Fruit fly (Drosophila melanogaster) whole organism, embryonic: ENCODE measurements around the gene Gr5a.
A peak's percentile ranks its signal among the peaks of the same experiment; 100 is the strongest.

Source experiments
- Aef1 ChIP-seq: fragments of 200-800 bp; sonication (Bioruptor generic); IDR thresholded peaks from 3 replicates; pipeline ENCODE4 v1.3.6; 2022; ENCODE audit warnings: missing biosample characterization, missing genetic modification characterization
- BEAF-32 ChIP-seq: fragments of 200-800 bp; sonication (Bioruptor generic); optimal IDR thresholded peaks from 3 replicates; lab custom pipeline; 2017; ENCODE audit warnings: missing biosample characterization, missing genetic modification characterization, mild to moderate bottlenecking, moderate library complexity, missing genetic modification reagents
- CG10209 ChIP-seq: fragments of 200-800 bp; sonication (Bioruptor generic); optimal IDR thresholded peaks from 3 replicates; lab custom pipeline; 2017; ENCODE audit warnings: missing biosample characterization, mild to moderate bottlenecking, missing genetic modification characterization, missing genetic modification reagents
- CG10321 ChIP-seq: fragments of 200-800 bp; sonication (Bioruptor generic); IDR thresholded peaks from 2 replicates; pipeline ENCODE4 v1.3.6; 2022; ENCODE audit warnings: missing biosample characterization, missing genetic modification characterization
- CG10431 ChIP-seq: fragments of 200-800 bp; sonication (Bioruptor generic); optimal IDR thresholded peaks from 3 replicates; lab custom pipeline; 2018; ENCODE audit warnings: missing biosample characterization, mild to moderate bottlenecking, missing genetic modification characterization
- CG10654 ChIP-seq: fragments of 200-800 bp; sonication (Bioruptor generic); optimal IDR thresholded peaks from 2 replicates; lab custom pipeline; 2016; ENCODE audit warnings: missing biosample characterization, missing genetic modification characterization
- CG11093 ChIP-seq: fragments of 200-800 bp; sonication (Bioruptor generic); IDR thresholded peaks from 3 replicates; pipeline ENCODE4 v1.3.6; 2022; ENCODE audit warnings: missing biosample characterization, missing genetic modification characterization
- CG11247 ChIP-seq: fragments of 200-800 bp; sonication (Bioruptor generic); IDR thresholded peaks from 2 replicates; pipeline ENCODE4 v1.3.6; 2022; ENCODE audit warnings: missing biosample characterization, missing genetic modification characterization
- CG11398 ChIP-seq: fragments of 200-800 bp; sonication (Bioruptor generic); optimal IDR thresholded peaks from 2 replicates; lab custom pipeline; 2016; ENCODE audit warnings: missing biosample characterization, missing genetic modification characterization
- CG11456 ChIP-seq: fragments of 200-800 bp; sonication (Bioruptor generic); IDR thresholded peaks from 3 replicates; pipeline ENCODE4 v1.3.6; 2022; ENCODE audit warnings: missing biosample characterization, missing genetic modification characterization
- CG12942 ChIP-seq: fragments of 200-800 bp; sonication (Bioruptor generic); optimal IDR thresholded peaks from 3 replicates; lab custom pipeline; 2016; ENCODE audit warnings: missing biosample characterization, missing genetic modification characterization
- CG14441 ChIP-seq: fragments of 200-800 bp; sonication (Bioruptor generic); IDR thresholded peaks from 2 replicates; pipeline ENCODE4 v1.3.6; 2022; ENCODE audit warnings: missing biosample characterization, missing genetic modification characterization
- CG14667 ChIP-seq: fragments of 200-800 bp; sonication (Bioruptor generic); IDR thresholded peaks from 2 replicates; pipeline ENCODE4 v1.3.6; 2022; ENCODE audit warnings: missing biosample characterization, missing genetic modification characterization
- CG15514 ChIP-seq: fragments of 200-800 bp; sonication (Bioruptor generic); optimal IDR thresholded peaks from 3 replicates; lab custom pipeline; 2017; ENCODE audit warnings: missing biosample characterization, missing genetic modification characterization, mild to moderate bottlenecking, moderate library complexity, missing genetic modification reagents
- CG1647 ChIP-seq: fragments of 200-800 bp; sonication (Bioruptor generic); optimal IDR thresholded peaks from 3 replicates; lab custom pipeline; 2016; ENCODE audit warnings: missing biosample characterization, missing genetic modification characterization
- CG2120 ChIP-seq: fragments of 200-800 bp; sonication (Bioruptor generic); optimal IDR thresholded peaks from 3 replicates; lab custom pipeline; 2016; ENCODE audit warnings: missing biosample characterization, missing genetic modification characterization
- CG2712 ChIP-seq: fragments of 200-800 bp; optimal IDR thresholded peaks from 3 replicates; lab custom pipeline; 2019; ENCODE audit warnings: missing biosample characterization, mild to moderate bottlenecking, missing genetic modification characterization, moderate library complexity
- CG34422 ChIP-seq: fragments of 200-800 bp; sonication (Bioruptor generic); IDR thresholded peaks from 3 replicates; pipeline ENCODE4 v1.3.6; 2022; ENCODE audit warnings: missing biosample characterization, missing genetic modification characterization
- CG3726 ChIP-seq: fragments of 200-800 bp; sonication (Bioruptor generic); IDR thresholded peaks from 3 replicates; pipeline ENCODE4, ENCODE4 v1.3.6; 2022; ENCODE audit warnings: missing biosample characterization, missing genetic modification characterization
- CG8290 ChIP-seq, 3 experiments: fragments of 200-800 bp; sonication (Bioruptor generic); optimal IDR thresholded peaks; 2 replicates each; lab custom pipeline; 2016 to 2019; ENCODE audit warnings: missing biosample characterization in 3 of 3, missing genetic modification characterization in 3 of 3, mild to moderate bottlenecking in 2 of 3, moderate library complexity in 1 of 3
- CG8944 ChIP-seq: fragments of 200-800 bp; sonication (Bioruptor generic); optimal IDR thresholded peaks from 3 replicates; lab custom pipeline; 2016; ENCODE audit warnings: missing biosample characterization, missing genetic modification characterization
- Dip3 ChIP-seq: fragments of 200-800 bp; sonication (Bioruptor generic); optimal IDR thresholded peaks from 3 replicates; lab custom pipeline; 2016; ENCODE audit warnings: missing biosample characterization, missing genetic modification characterization
- E2f1 ChIP-seq: fragments of 200-800 bp; sonication (Bioruptor generic); IDR thresholded peaks from 2 replicates; pipeline ENCODE4 v1.3.6; 2022; ENCODE audit warnings: missing biosample characterization, missing genetic modification characterization
- ERR ChIP-seq: fragments of 200-800 bp; sonication (Bioruptor generic); optimal IDR thresholded peaks from 2 replicates; lab custom pipeline; 2016; ENCODE audit warnings: missing biosample characterization, missing genetic modification characterization
- Gsc ChIP-seq: fragments of 200-800 bp; sonication (Bioruptor generic); IDR thresholded peaks from 2 replicates; pipeline ENCODE4 v1.3.6; 2022; ENCODE audit warnings: missing biosample characterization, missing genetic modification characterization
- Lhr ChIP-seq: fragments of 200-800 bp; sonication (Bioruptor generic); optimal IDR thresholded peaks from 3 replicates; lab custom pipeline; 2017; ENCODE audit warnings: mild to moderate bottlenecking, missing biosample characterization, missing genetic modification reagents, missing genetic modification characterization
- MESR4 ChIP-seq: fragments of 200-800 bp; sonication (Bioruptor generic); optimal IDR thresholded peaks from 2 replicates; lab custom pipeline; 2018; ENCODE audit warnings: missing biosample characterization, mild to moderate bottlenecking, missing genetic modification characterization, moderate library complexity
- Med ChIP-seq: fragments of 200-800 bp; sonication (Bioruptor generic); peaks from one replicate; lab custom pipeline; 2016; ENCODE audit warnings: missing biosample characterization, missing genetic modification characterization, mild to moderate bottlenecking, inconsistent platforms, moderate library complexity
- Mrtf ChIP-seq: fragments of 200-800 bp; sonication (Bioruptor generic); IDR thresholded peaks from 3 replicates; pipeline ENCODE4 v1.3.6; 2022; ENCODE audit warnings: missing biosample characterization, missing genetic modification characterization
- Pdp1 ChIP-seq, 2 experiments: fragments of 200-800 bp; sonication (Bioruptor generic); optimal IDR thresholded peaks; 3 replicates each; lab custom pipeline; 2016; ENCODE audit warnings: missing biosample characterization in 2 of 2, missing genetic modification characterization in 2 of 2, mild to moderate bottlenecking in 1 of 2, moderate library complexity in 1 of 2
- Ptx1 ChIP-seq: fragments of 200-800 bp; sonication (Bioruptor generic); IDR thresholded peaks from 2 replicates; pipeline ENCODE4 v1.3.6; 2022; ENCODE audit warnings: missing biosample characterization, missing genetic modification characterization
- Sox102F ChIP-seq: fragments of 200-800 bp; sonication (Bioruptor generic); optimal IDR thresholded peaks from 2 replicates; lab custom pipeline; 2018; ENCODE audit warnings: missing biosample characterization, mild to moderate bottlenecking, missing genetic modification characterization, moderate library complexity
- YL-1 ChIP-seq: fragments of 200-800 bp; sonication (Bioruptor generic); optimal IDR thresholded peaks from 3 replicates; lab custom pipeline; 2017; ENCODE audit warnings: missing biosample characterization, mild to moderate bottlenecking, missing genetic modification characterization
- al ChIP-seq: fragments of 200-800 bp; sonication (Bioruptor generic); IDR thresholded peaks from 2 replicates; pipeline ENCODE4 v1.3.6; 2022; ENCODE audit warnings: missing biosample characterization, missing genetic modification characterization
- amos ChIP-seq: fragments of 200-800 bp; sonication (Bioruptor generic); IDR thresholded peaks from 2 replicates; pipeline ENCODE4 v1.3.6; 2022; ENCODE audit warnings: missing biosample characterization, missing genetic modification characterization; ENCODE audit not compliant: partially characterized antibody
- chif ChIP-seq, 2 experiments: fragments of 200-800 bp; sonication (Bioruptor generic); optimal IDR thresholded peaks; 3 replicates each; lab custom pipeline; 2016; ENCODE audit warnings: missing biosample characterization in 2 of 2, missing genetic modification characterization in 2 of 2
- chinmo ChIP-seq: fragments of 200-800 bp; sonication (Bioruptor generic); IDR thresholded peaks from 4 replicates; pipeline ENCODE4 v1.3.6; 2022; ENCODE audit warnings: missing biosample characterization, missing genetic modification characterization; ENCODE audit not compliant: partially characterized antibody
- chm ChIP-seq: fragments of 200-800 bp; sonication (Bioruptor generic); IDR thresholded peaks from 2 replicates; pipeline ENCODE4 v1.3.6; 2022; ENCODE audit warnings: missing biosample characterization, missing genetic modification characterization
- corto ChIP-seq: fragments of 200-800 bp; sonication (Bioruptor generic); optimal IDR thresholded peaks from 2 replicates; lab custom pipeline; 2016; ENCODE audit warnings: missing biosample characterization, mild to moderate bottlenecking, missing genetic modification characterization, moderate library complexity
- dpn ChIP-seq, 2 experiments: fragments of 200-800 bp; sonication (Bioruptor generic); optimal IDR thresholded peaks; 3 replicates each; lab custom pipeline; 2016; ENCODE audit warnings: missing biosample characterization in 2 of 2, missing genetic modification characterization in 2 of 2
- hb ChIP-seq: fragments of 200-800 bp; sonication (Bioruptor generic); IDR thresholded peaks from 3 replicates; pipeline ENCODE4 v1.3.6; 2022; ENCODE audit warnings: missing biosample characterization, missing genetic modification characterization; ENCODE audit not compliant: partially characterized antibody
- knrl ChIP-seq: fragments of 200-800 bp; sonication (Bioruptor generic); IDR thresholded peaks from 3 replicates; pipeline ENCODE4 v1.3.6; 2022; ENCODE audit warnings: missing biosample characterization, missing genetic modification characterization; ENCODE audit not compliant: partially characterized antibody
- lab ChIP-seq: fragments of 200-800 bp; sonication (Bioruptor generic); optimal IDR thresholded peaks from 3 replicates; lab custom pipeline; 2017; ENCODE audit warnings: missing biosample characterization, missing genetic modification characterization, mild to moderate bottlenecking, moderate library complexity, missing genetic modification reagents
- run ChIP-seq: fragments of 200-800 bp; sonication (Bioruptor generic); optimal IDR thresholded peaks from 3 replicates; lab custom pipeline; 2018; ENCODE audit warnings: missing biosample characterization, mild to moderate bottlenecking, missing genetic modification characterization
- sob ChIP-seq: fragments of 200-800 bp; sonication (Bioruptor generic); IDR thresholded peaks from 2 replicates; pipeline ENCODE4 v1.3.6; 2022; ENCODE audit warnings: missing biosample characterization, missing genetic modification characterization
- tap ChIP-seq: fragments of 200-800 bp; optimal IDR thresholded peaks from 3 replicates; lab custom pipeline; 2019; ENCODE audit warnings: missing biosample characterization, mild to moderate bottlenecking, missing genetic modification characterization, moderate library complexity
- tio ChIP-seq: fragments of 200-800 bp; sonication (Bioruptor generic); optimal IDR thresholded peaks from 2 replicates; lab custom pipeline; 2017; ENCODE audit warnings: missing biosample characterization, missing genetic modification characterization, inconsistent platforms
- usp ChIP-seq: fragments of >200 bp; optimal IDR thresholded peaks from 2 replicates; lab custom pipeline; 2017; ENCODE audit warnings: missing biosample characterization, missing genetic modification characterization
- vvl ChIP-seq: fragments of 200-800 bp; sonication (Bioruptor generic); IDR thresholded peaks from 2 replicates; pipeline ENCODE4 v1.3.6; 2022; ENCODE audit warnings: missing biosample characterization, missing genetic modification characterization

Gene Gr5a

DNA sequence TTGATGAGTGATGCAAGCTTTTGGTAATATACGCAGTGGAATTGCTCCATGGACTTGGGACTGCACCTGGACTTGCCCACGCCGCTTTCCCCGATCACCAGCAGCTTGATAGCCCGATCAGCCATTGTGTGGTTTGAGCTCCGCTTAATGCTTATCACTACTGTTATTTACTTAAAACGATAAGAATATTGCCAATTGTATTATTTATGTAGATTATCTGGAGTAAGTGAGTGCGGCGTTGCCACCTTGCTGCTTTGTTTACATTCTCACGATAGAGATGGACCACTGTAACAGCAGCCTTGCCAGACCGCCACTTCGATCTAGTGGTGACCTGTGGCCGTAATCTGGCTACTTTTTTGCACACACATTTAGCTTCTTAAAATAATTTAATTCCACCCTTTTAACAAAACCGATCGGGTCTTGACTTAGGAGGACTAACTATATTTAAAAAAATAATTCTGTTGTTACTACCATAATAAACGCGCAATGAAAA, 8.8 kb upstream of the Gr5a start, which contains the start of gene Rab18 (continued):
- no peak for TF ChIP-seq hb (GFP tag; lab: Robert Waterston, UW)
- no peak for TF ChIP-seq chinmo (GFP tag; lab: Robert Waterston, UW)
- peak; percentile 83 for TF ChIP-seq MESR4 (GFP tag; lab: Kevin White, UChicago)
- TF ChIP-seq Mrtf (GFP tag; lab: Robert Waterston, UW), result peak; percentile 15; the same call in 1 of the 3 replicates
- TF ChIP-seq BEAF-32 (GFP tag; lab: Kevin White, UChicago), result peak; percentile 68
- TF ChIP-seq CG10654, result peak; percentile 18
- TF ChIP-seq Lhr, result peak; percentile 36
- peak; percentile 44; the same call in 2 of the 3 replicates for TF ChIP-seq Aef1
- TF ChIP-seq usp (GFP tag; lab: Kevin White, UChicago), result no peak
- no peak for TF ChIP-seq E2f1
- TF ChIP-seq chif (GFP tag; optimal IDR thresholded peaks at IDR 0.05; lab: Kevin White, UChicago), result peak in 1 of 2 experiments; percentile 26
- TF ChIP-seq Sox102F (GFP tag; lab: Kevin White, UChicago), result no peak
- peak; percentile 22 for TF ChIP-seq CG2712 (tag; lab: Kevin White, UChicago)
- peak; percentile 57 for TF ChIP-seq Ptx1 (GFP tag; lab: Robert Waterston, UW)
- TF ChIP-seq CG11247 (GFP tag; lab: Robert Waterston, UW), result 0 out of 2 replicates have a peak, but pooled peaks have one; percentile 13
- TF ChIP-seq CG10209 (GFP tag; lab: Kevin White, UChicago), result peak; percentile 3
- TF ChIP-seq CG8290 (GFP tag; optimal IDR thresholded peaks at IDR 0.05; lab: Kevin White, UChicago), result no peak
- TF ChIP-seq CG8290 (tag; optimal IDR thresholded peaks at IDR 0.05; lab: Kevin White, UChicago), result peak in 1 of 2 experiments; percentile 63
- TF ChIP-seq CG10431 (GFP tag; lab: Kevin White, UChicago), result no peak
- TF ChIP-seq Med (GFP tag; lab: Kevin White, UChicago), result peak; percentile 87
- TF ChIP-seq CG11456, result peak; percentile 75; the same call in 2 of the 3 replicates
- peak; percentile 43; the same call in 1 of the 2 replicates for TF ChIP-seq CG14667 (GFP tag; lab: Robert Waterston, UW)
- no peak for TF ChIP-seq run
- TF ChIP-seq lab (GFP tag; lab: Kevin White, UChicago), result peak; percentile 22
- TF ChIP-seq YL-1, result peak; percentile 43
- peak; percentile 30 to 64 for TF ChIP-seq Pdp1 (GFP tag; optimal IDR thresholded peaks at IDR 0.05; lab: Kevin White, UChicago)
- 0 out of 2 replicates have a peak, but pooled peaks have one; percentile 12 for TF ChIP-seq chm
- TF ChIP-seq CG1647, result peak; percentile 26
- TF ChIP-seq Gsc, result no peak
- TF ChIP-seq CG11398 (GFP tag; lab: Kevin White, UChicago), result no peak
- TF ChIP-seq CG34422 (GFP tag; lab: Robert Waterston, UW), result peak; percentile 53; the same call in 1 of the 3 replicates
- no peak for TF ChIP-seq tio (GFP tag; lab: Kevin White, UChicago)
- no peak for TF ChIP-seq tap (tag; lab: Kevin White, UChicago)
- TF ChIP-seq knrl (GFP tag; lab: Robert Waterston, UW), result peak; percentile 38; the same call in 1 of the 3 replicates
- TF ChIP-seq vvl (GFP tag; lab: Robert Waterston, UW), result peak; percentile 75
- TF ChIP-seq sob, result peak; percentile 13; the same call in 1 of the 2 replicates
- TF ChIP-seq CG15514 (GFP tag; lab: Kevin White, UChicago), result peak; percentile 97
- TF ChIP-seq Dip3 (GFP tag; lab: Kevin White, UChicago), result peak; percentile 26
- no peak for TF ChIP-seq CG3726 (GFP tag; lab: Robert Waterston, UW)
- peak; percentile 22 for TF ChIP-seq CG8944 (GFP tag; lab: Kevin White, UChicago)
- peak; percentile 46 for TF ChIP-seq CG2120 (GFP tag; lab: Kevin White, UChicago)
- TF ChIP-seq CG12942, result peak; percentile 1
- no peak for TF ChIP-seq CG10321 (GFP tag; lab: Robert Waterston, UW)
- peak; percentile 3 to 35 for TF ChIP-seq dpn (GFP tag; optimal IDR thresholded peaks at IDR 0.05; lab: Kevin White, UChicago)
- TF ChIP-seq ERR (GFP tag; lab: Kevin White, UChicago), result no peak
- TF ChIP-seq al (GFP tag; lab: Robert Waterston, UW), result peak; percentile 32; the same call in 1 of the 2 replicates
- no peak for TF ChIP-seq corto
- TF ChIP-seq CG11093, result peak; percentile 14; the same call in 1 of the 3 replicates
- TF ChIP-seq amos (GFP tag; lab: Robert Waterston, UW), result peak; percentile 66
- peak; percentile 37; the same call in 1 of the 2 replicates for TF ChIP-seq CG14441 (GFP tag; lab: Robert Waterston, UW)
